Worm (Caenorhabditis elegans): ENCODE results near the gene far-4.

DNA sequence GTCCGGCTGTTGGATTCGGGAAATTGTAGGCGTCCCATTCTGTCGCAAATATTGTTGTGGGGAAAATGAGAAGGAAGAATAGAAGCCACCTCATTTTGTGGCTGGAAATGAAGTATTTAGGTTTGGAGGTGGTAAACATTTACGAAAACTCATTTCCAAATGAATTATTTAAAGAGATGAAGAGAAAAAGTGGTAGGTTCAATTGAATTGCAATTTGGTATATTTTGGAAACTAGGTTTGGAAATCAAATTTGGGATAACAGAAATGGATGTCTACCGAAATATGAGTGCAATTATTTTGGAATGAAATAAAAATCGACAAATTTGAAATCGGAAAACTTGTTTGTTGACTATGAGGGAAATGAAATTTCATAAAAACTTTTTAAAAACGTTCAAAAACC lies 9.4 kb upstream of the far-4 start, which contains the start of gene F15B9.10:
- TF ChIP-seq ama-1 (optimal IDR thresholded peaks at IDR 0.05) (no peak), nhr-11 (tag; optimal IDR thresholded peaks at IDR 0.05) (no peak), sptf-1 (tag; optimal IDR thresholded peaks at IDR 0.05) (no peak), elt-3 (tag; optimal IDR thresholded peaks at IDR 0.05) (no peak), unc-86 (tag; optimal IDR thresholded peaks at IDR 0.05) (no peak), alr-1 (tag; optimal IDR thresholded peaks at IDR 0.05; ENCODE audit: borderline replicate concordance) (no peak), dsc-1 (tag; optimal IDR thresholded peaks at IDR 0.05) (no peak), lin-13 (GFP tag; optimal IDR thresholded peaks at IDR 0.05) (no peak), unc-62 (GFP tag; optimal IDR thresholded peaks at IDR 0.05) (no peak)

Measured in whole organism, L1 larva.